Fruit fly (Drosophila melanogaster): ENCODE results near the gene CG11449.

DNA sequence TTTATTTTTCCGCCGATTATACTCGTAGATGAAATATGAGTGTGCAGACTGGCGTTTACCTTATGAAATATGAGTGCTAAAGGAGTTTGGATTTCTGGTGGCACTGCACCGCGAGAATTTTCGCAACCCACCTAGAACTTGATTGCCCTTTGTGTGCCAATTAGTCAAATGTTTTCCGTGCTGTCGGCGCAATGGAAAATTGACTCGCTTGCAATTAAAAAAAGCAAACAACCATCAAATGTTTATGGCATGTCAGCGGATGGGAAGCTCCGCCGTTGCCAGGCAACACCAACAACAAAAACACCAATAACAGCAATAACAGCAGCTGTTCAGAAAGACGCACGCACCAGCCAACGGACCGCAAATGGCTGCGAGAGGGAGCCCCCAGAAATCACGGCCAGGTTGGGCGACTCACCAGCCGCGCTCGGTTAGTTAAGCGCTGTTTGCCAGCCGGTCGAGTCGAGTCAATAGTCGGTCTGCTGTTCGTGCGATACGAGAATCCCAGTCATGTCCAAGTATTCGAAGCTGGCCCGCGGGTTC lies 12.3 kb downstream of the CG11449 start:
- TF ChIP-seq CTCF (optimal IDR thresholded peaks at IDR 0.05): no peak
- TF ChIP-seq CG8478 (optimal IDR thresholded peaks at IDR 0.05): no peak

Measured in S2 (cell line).